Worm (Caenorhabditis elegans): ENCODE measurements around the gene sri-47.

sri-47 gene

ce11 chrII:2681118-2681517 lies 24.4 kb downstream of the sri-47 start, which contains the start of gene F34D6.1:
F34D6.1 (minus strand) TSS chrII:2681218.
- no peak for TF ChIP-seq pag-3 (tag; optimal IDR thresholded peaks at IDR 0.05; ENCODE audit: borderline replicate concordance)
- no peak for TF ChIP-seq lin-11 (tag; optimal IDR thresholded peaks at IDR 0.05)
- TF ChIP-seq ztf-16 (tag; optimal IDR thresholded peaks at IDR 0.05), result no peak
- TF ChIP-seq C08G9.2 (tag; optimal IDR thresholded peaks at IDR 0.05), result no peak

ce11 chrII:2684208-2684607 lies 27.5 kb downstream of the sri-47 start, which contains the start of gene ceh-87:
ceh-87 (minus strand) TSS chrII:2684308.
- TF ChIP-seq ceh-22 (tag; optimal IDR thresholded peaks at IDR 0.05) (no peak), pha-4 (tag; optimal IDR thresholded peaks at IDR 0.05) (no peak), fkh-6 (tag; optimal IDR thresholded peaks at IDR 0.05) (no peak), ceh-9 (tag; optimal IDR thresholded peaks at IDR 0.05) (no peak), pax-1 (tag; optimal IDR thresholded peaks at IDR 0.05) (no peak), hlh-30 (tag; optimal IDR thresholded peaks at IDR 0.05; ENCODE audit: insufficient read depth) (no peak), unc-42 (tag; optimal IDR thresholded peaks at IDR 0.05) (no peak), elt-4 (tag; optimal IDR thresholded peaks at IDR 0.05) (no peak), ceh-24 (tag; optimal IDR thresholded peaks at IDR 0.05) (no peak), ceh-48 (tag; optimal IDR thresholded peaks at IDR 0.05) (no peak), eyg-1 (tag; optimal IDR thresholded peaks at IDR 0.05) (no peak), ceh-30 (tag; optimal IDR thresholded peaks at IDR 0.05) (no peak), hlh-8 (tag; optimal IDR thresholded peaks at IDR 0.05) (no peak), ztf-16 (tag; optimal IDR thresholded peaks at IDR 0.05) (no peak), sox-4 (tag; optimal IDR thresholded peaks at IDR 0.05) (no peak)

ce11 chrII:2684783-2685182 lies 28.1 kb downstream of the sri-47 start:
- TF ChIP-seq ama-1 (optimal IDR thresholded peaks at IDR 0.05) (no peak), ceh-22 (tag; optimal IDR thresholded peaks at IDR 0.05) (no peak), ceh-34 (tag; optimal IDR thresholded peaks at IDR 0.05) (no peak), pag-3 (tag; optimal IDR thresholded peaks at IDR 0.05; ENCODE audit: borderline replicate concordance) (no peak), dmd-4 (tag; optimal IDR thresholded peaks at IDR 0.05; ENCODE audit: borderline replicate concordance) (no peak), dve-1 (tag; optimal IDR thresholded peaks at IDR 0.05) (no peak), ceh-30 (tag; optimal IDR thresholded peaks at IDR 0.05) (no peak), ceh-9 (tag; optimal IDR thresholded peaks at IDR 0.05) (no peak), zip-5 (tag; optimal IDR thresholded peaks at IDR 0.05) (no peak), ahr-1 (tag; optimal IDR thresholded peaks at IDR 0.05) (no peak), unc-55 (GFP tag; optimal IDR thresholded peaks at IDR 0.05) (no peak), mec-3 (tag; optimal IDR thresholded peaks at IDR 0.05; ENCODE audit: borderline replicate concordance) (no peak), T23F11.4 (GFP tag; optimal IDR thresholded peaks at IDR 0.05) (no peak), C08G9.2 (tag; optimal IDR thresholded peaks at IDR 0.05) (no peak)

ce11 chrII:2686985-2687675 lies 30.4 kb downstream of the sri-47 start, which contains the start of the genes sup-9 and nspf-1:
sup-9 (minus strand) TSS chrII:2687027.
nspf-1 (plus strand) TSS chrII:2687625.
- TF ChIP-seq ceh-18 (tag; optimal IDR thresholded peaks at IDR 0.05) (peak; percentile 36), elt-4 (tag; optimal IDR thresholded peaks at IDR 0.05) (no peak), dve-1 (tag; optimal IDR thresholded peaks at IDR 0.05) (no peak), K02D7.2 (tag; optimal IDR thresholded peaks at IDR 0.05) (no peak), hlh-13 (GFP tag; optimal IDR thresholded peaks at IDR 0.05) (no peak), C38D4.7 (GFP tag; optimal IDR thresholded peaks at IDR 0.05) (no peak), unc-55 (GFP tag; optimal IDR thresholded peaks at IDR 0.05) (peak; percentile 35), ceh-14 (tag; optimal IDR thresholded peaks at IDR 0.05) (no peak), ahr-1 (tag; optimal IDR thresholded peaks at IDR 0.05) (no peak), sox-2 (GFP tag; IDR thresholded peaks at IDR 0.05) (no peak), zip-5 (tag; optimal IDR thresholded peaks at IDR 0.05) (no peak), pqm-1 (tag; optimal IDR thresholded peaks at IDR 0.05) (no peak), hlh-8 (tag; optimal IDR thresholded peaks at IDR 0.05) (peak; percentile 52), odd-2 (tag; optimal IDR thresholded peaks at IDR 0.05) (no peak), ama-1 (optimal IDR thresholded peaks at IDR 0.05) (no peak), che-1 (tag; optimal IDR thresholded peaks at IDR 0.05) (no peak), ceh-6 (GFP tag; optimal IDR thresholded peaks at IDR 0.05) (no peak), syd-9 (tag; optimal IDR thresholded peaks at IDR 0.05) (no peak), hlh-30 (tag; optimal IDR thresholded peaks at IDR 0.05; ENCODE audit: insufficient read depth) (no peak), nhr-11 (tag; optimal IDR thresholded peaks at IDR 0.05) (no peak), ref-2 (tag; optimal IDR thresholded peaks at IDR 0.05) (no peak), hlh-6 (tag; optimal IDR thresholded peaks at IDR 0.05) (no peak), ceh-31 (tag; optimal IDR thresholded peaks at IDR 0.05) (no peak), nfya-1 (tag; optimal IDR thresholded peaks at IDR 0.05) (no peak), ceh-30 (tag; optimal IDR thresholded peaks at IDR 0.05) (no peak), ceh-45 (GFP tag; IDR thresholded peaks at IDR 0.05) (no peak), tbx-2 (tag; optimal IDR thresholded peaks at IDR 0.05) (no peak)

Measured in whole organism, late embryonic.